Fruit fly (Drosophila melanogaster) Kc167 (cell line): ENCODE results near the gene cindr.

Experiments
- Myc ChIP-seq: fragments of >200 bp; optimal IDR thresholded peaks from 2 replicates; lab custom pipeline; 2017; ENCODE audit warnings: missing external identifiers
- Sin3A ChIP-seq: fragments of >200 bp; optimal IDR thresholded peaks from 2 replicates; lab custom pipeline; 2018; ENCODE audit warnings: missing external identifiers
- h ChIP-seq: fragments of >200 bp; optimal IDR thresholded peaks from 3 replicates; lab custom pipeline; 2018; ENCODE audit warnings: missing external identifiers
- insv ChIP-seq: fragments of >200 bp; optimal IDR thresholded peaks from 3 replicates; lab custom pipeline; 2018; ENCODE audit warnings: missing external identifiers
- psq ChIP-seq: fragments of >200 bp; optimal IDR thresholded peaks from 2 replicates; lab custom pipeline; 2017; ENCODE audit warnings: missing external identifiers
- ttk ChIP-seq: sonication (Bioruptor generic); optimal IDR thresholded peaks from 2 replicates; lab custom pipeline; 2017; ENCODE audit warnings: missing external identifiers

The cindr gene

DNA sequence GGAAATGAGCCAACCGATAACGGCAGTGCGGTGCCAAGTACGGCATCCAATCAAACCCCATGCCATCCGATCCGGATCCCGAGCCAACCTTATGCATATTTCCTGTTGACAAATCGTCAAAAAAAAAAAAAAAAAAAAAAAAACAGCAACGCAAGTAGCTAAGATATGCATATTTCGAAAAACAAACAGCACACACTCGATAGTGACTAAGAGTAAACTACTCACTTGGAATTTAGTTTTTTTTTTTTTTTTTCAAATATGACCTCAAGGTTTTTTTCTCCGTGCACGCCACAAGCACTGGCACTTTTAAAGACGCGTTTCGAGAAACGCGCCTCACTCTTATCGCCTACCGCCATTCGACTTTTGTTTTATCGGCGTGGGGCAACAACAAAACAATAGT lies 33.2 kb upstream of the cindr start:
- TF ChIP-seq insv (lab: Kevin White, UChicago) = no peak
- no peak for TF ChIP-seq Sin3A
- no peak for TF ChIP-seq psq (lab: Kevin White, UChicago)
- TF ChIP-seq h (lab: Kevin White, UChicago) = no peak
- no peak for TF ChIP-seq Myc (lab: Kevin White, UChicago)
- no peak for TF ChIP-seq ttk (lab: Kevin White, UChicago)

- TF ChIP-seq h (lab: Kevin White, UChicago) (no peak), insv (lab: Kevin White, UChicago) (no peak), psq (lab: Kevin White, UChicago) (no peak), Myc (lab: Kevin White, UChicago) (no peak), Sin3A (no peak), ttk (lab: Kevin White, UChicago) (no peak)
These were observed 32.5 kb upstream of the cindr start for dm6 chr3R:30775933-30776332.

DNA sequence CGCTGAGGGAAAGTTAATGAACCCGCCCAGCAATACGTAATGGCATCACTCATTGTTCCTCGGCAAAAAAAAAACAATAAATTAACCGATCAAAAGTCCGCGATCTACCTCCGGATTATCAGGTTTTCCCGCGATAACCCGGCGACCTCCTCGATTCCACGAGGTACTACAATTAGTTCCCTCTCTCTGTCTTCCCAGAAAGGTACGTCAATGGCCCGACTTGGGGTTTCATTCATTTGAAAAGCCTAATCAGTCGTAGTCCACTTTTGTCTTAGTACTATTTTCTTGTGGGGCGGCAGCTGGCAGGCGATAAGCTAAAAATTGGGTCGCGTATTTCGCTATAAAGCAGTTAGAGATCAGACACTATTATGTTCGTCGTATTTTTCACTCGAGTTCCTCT lies 29.2 kb upstream of the cindr start:
- TF ChIP-seq Sin3A = no peak
- no peak for TF ChIP-seq ttk (lab: Kevin White, UChicago)
- TF ChIP-seq h (lab: Kevin White, UChicago) = no peak
- no peak for TF ChIP-seq insv (lab: Kevin White, UChicago)
- no peak for TF ChIP-seq Myc (lab: Kevin White, UChicago)
- no peak for TF ChIP-seq psq (lab: Kevin White, UChicago)

DNA sequence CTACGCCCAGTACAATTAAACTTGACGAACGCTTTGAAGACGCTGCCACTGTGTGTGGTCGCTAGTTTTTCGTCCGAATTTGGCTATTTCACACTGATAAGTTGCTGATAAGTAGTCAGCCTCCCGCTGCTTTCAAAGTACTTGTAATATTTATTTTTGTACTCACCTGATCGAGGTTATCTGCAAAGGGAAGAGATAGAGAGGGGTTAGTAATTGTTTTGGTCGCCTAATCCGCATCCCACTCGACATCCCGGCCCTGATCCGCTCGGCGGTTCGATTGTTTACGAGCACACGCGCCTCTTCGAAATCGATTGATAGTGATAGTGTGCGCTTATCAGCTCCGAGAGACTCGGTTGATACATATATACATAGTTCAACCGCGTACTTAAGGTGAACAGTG lies 28.0 kb upstream of the cindr start:
- TF ChIP-seq h (lab: Kevin White, UChicago) = no peak
- TF ChIP-seq Myc (lab: Kevin White, UChicago) = no peak
- TF ChIP-seq insv (lab: Kevin White, UChicago) = no peak
- TF ChIP-seq Sin3A = no peak
- TF ChIP-seq psq (lab: Kevin White, UChicago) = no peak
- TF ChIP-seq ttk (lab: Kevin White, UChicago) = no peak

DNA sequence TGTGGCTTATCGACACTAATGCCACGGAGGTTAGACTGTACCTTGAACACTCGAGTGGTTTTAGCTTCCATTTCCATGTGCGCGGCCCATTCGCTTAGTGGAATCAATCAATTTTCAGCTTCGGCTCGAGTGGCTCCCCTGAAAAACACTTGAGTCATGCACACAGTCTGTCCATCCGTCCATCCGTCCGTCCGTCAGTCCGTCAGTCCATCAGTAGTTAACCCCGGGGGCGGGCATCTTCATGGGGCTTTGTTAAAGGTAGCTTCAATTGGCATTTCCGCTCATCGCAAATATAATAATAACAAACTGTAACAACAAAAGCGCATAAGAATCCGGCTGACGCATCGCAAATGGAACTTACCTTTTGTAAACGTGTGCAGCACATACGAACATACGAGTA lies 27.3 kb upstream of the cindr start:
- TF ChIP-seq h (lab: Kevin White, UChicago) (no peak), Sin3A (no peak), insv (lab: Kevin White, UChicago) (no peak), ttk (lab: Kevin White, UChicago) (no peak), Myc (lab: Kevin White, UChicago) (no peak), psq (lab: Kevin White, UChicago) (no peak)

DNA sequence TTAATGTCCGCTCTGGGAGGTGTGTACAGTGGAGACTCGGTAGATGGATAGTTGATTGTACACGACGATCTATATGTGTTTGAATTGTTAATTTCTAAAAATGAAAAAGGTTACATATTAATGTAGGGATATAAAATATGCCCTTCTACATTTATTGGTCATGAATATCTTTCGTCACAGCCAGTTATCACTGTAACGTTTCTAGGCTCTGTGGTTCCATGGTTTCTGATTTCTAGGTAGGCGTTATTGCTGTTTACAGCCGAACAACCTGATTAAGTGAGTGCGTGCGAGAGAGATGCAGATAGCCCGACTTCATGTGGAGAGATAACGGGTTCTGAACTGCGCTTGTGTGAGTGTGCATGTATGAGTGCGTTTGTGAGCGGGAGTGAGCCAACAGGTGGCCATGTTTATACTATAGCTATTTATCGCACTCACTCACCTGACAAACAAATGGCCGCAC lies 26.7 kb upstream of the cindr start:
- no peak for TF ChIP-seq insv (lab: Kevin White, UChicago)
- TF ChIP-seq Myc (lab: Kevin White, UChicago) = no peak
- no peak for TF ChIP-seq Sin3A
- no peak for TF ChIP-seq ttk (lab: Kevin White, UChicago)
- TF ChIP-seq h (lab: Kevin White, UChicago) = no peak
- TF ChIP-seq psq (lab: Kevin White, UChicago) = no peak

- TF ChIP-seq Sin3A (no peak), psq (lab: Kevin White, UChicago) (no peak), h (lab: Kevin White, UChicago) (no peak), Myc (lab: Kevin White, UChicago) (no peak), ttk (lab: Kevin White, UChicago) (no peak), insv (lab: Kevin White, UChicago) (no peak)
These were observed 25.9 kb upstream of the cindr start for dm6 chr3R:30782553-30782952.

- no peak for TF ChIP-seq Myc (lab: Kevin White, UChicago)
- TF ChIP-seq psq (lab: Kevin White, UChicago) = no peak
- no peak for TF ChIP-seq Sin3A
- TF ChIP-seq insv (lab: Kevin White, UChicago) = no peak
- TF ChIP-seq h (lab: Kevin White, UChicago) = no peak
- TF ChIP-seq ttk (lab: Kevin White, UChicago) = no peak
These were observed 19.1 kb upstream of the cindr start for dm6 chr3R:30789363-30789762.

DNA sequence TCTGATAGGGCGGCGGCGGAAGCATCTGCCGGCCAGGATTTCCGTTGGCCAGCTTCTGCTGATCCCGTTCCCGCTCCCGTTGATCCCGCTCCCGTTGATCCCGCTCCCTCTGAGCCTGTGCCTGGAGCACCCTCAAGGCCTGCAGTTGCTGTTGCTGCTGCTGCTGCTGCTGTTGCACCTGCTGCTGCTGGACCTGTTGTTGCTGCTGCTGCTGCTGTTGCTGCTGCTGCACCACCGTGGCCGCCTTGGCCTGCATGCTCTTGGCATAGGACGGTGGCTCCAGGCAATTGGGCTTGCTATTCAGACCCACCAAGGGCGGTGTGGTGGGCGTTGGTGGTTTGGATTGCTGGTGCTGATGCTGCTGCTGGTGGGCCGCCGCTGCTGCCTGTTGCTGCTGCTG lies 15.5 kb upstream of the cindr start:
- no peak for TF ChIP-seq h (lab: Kevin White, UChicago)
- TF ChIP-seq psq (lab: Kevin White, UChicago) = no peak
- no peak for TF ChIP-seq ttk (lab: Kevin White, UChicago)
- TF ChIP-seq insv (lab: Kevin White, UChicago) = no peak
- no peak for TF ChIP-seq Sin3A
- TF ChIP-seq Myc (lab: Kevin White, UChicago) = no peak

DNA sequence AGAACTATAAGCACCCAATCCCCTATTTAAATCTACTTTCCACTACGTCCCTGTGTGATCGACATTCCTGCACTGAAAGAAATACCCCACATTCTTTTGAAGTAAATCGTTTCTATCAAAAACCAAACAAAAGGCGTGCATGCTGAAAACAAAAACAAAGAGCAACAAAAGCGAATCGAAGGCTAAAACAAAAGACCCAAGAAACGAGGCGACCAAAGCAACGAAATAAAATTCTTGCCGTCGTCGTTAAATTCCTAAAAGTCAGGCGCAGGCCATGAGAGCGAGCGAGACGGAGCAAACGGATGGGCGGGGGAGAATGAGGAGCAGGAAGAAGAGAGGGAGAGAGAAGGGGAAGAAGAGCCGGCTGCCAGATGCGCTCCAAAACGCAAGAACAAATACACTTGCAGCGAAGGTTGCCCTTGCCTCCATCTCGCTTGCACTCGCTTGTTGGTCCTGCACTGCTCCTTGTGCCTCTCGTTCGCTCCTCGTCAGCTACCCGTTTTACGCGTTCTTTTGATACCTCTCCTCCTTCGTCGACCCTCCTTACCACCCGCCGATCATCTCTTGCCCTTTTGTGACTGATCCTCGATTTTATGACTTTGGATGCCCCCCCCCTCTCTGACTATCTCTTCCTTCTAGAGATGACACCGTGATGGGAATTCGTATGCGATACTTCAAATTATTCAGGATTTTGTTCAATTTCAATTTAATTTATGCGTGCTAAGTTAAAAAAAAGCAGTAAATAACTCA lies 13.7 kb upstream of the cindr start:
- peak; percentile 40 for TF ChIP-seq psq (lab: Kevin White, UChicago)
- no peak for TF ChIP-seq h (lab: Kevin White, UChicago)

- TF ChIP-seq h (lab: Kevin White, UChicago) = no peak
These were observed 11.7 kb upstream of the cindr start for dm6 chr3R:30796715-30797114.

- TF ChIP-seq insv (lab: Kevin White, UChicago) (no peak), psq (lab: Kevin White, UChicago) (no peak), Myc (lab: Kevin White, UChicago) (no peak), ttk (lab: Kevin White, UChicago) (no peak), h (lab: Kevin White, UChicago) (no peak)
These were observed 11.0 kb upstream of the cindr start for dm6 chr3R:30797323-30797911.
